Worm (Caenorhabditis elegans) whole organism, young adult: ENCODE data around the gene Y14H12A.1.

Experiments
- B0261.1 ChIP-seq: sonication (generic microtip); optimal IDR thresholded peaks from 2 replicates; lab custom pipeline; 2016; ENCODE audit warnings: mild to moderate bottlenecking, missing genetic modification characterization, moderate library complexity, missing compliant biosample characterization
- T07F8.4 ChIP-seq: sonication (generic microtip); optimal IDR thresholded peaks from 2 replicates; lab custom pipeline; 2016; ENCODE audit warnings: mild to moderate bottlenecking, missing genetic modification characterization, moderate library complexity, missing compliant biosample characterization
- Y53G8AR.9 ChIP-seq: fragments of 200-800 bp; sonication (Bioruptor generic); conservative IDR thresholded peaks from 2 replicates; pipeline ENCODE4 v1.3.6; 2022; ENCODE audit warnings: missing genetic modification reagents, missing genetic modification characterization, missing compliant biosample characterization
- aptf-2 ChIP-seq: fragments of 200-800 bp; sonication (Bioruptor generic); conservative IDR thresholded peaks from 2 replicates; pipeline ENCODE4 v1.3.6; 2022; ENCODE audit warnings: missing genetic modification reagents, missing genetic modification characterization, missing compliant biosample characterization
- ceh-27 ChIP-seq: fragments of 200-800 bp; sonication (Bioruptor generic); optimal IDR thresholded peaks from 2 replicates; lab custom pipeline; 2018; ENCODE audit warnings: mild to moderate bottlenecking, missing genetic modification characterization, moderate library complexity, missing compliant biosample characterization
- ceh-91 ChIP-seq: fragments of 200-800 bp; sonication (Bioruptor generic); IDR thresholded peaks from 2 replicates; pipeline ENCODE4 v1.3.6; 2022; ENCODE audit warnings: missing genetic modification reagents, missing genetic modification characterization, missing compliant biosample characterization
- dox-1 ChIP-seq: fragments of 200-800 bp; sonication (Bioruptor generic); IDR thresholded peaks from 2 replicates; pipeline ENCODE4 v1.3.6; 2022; ENCODE audit warnings: missing genetic modification reagents, missing genetic modification characterization, missing compliant biosample characterization
- mcd-1 ChIP-seq: fragments of 200-800 bp; sonication (Bioruptor generic); IDR thresholded peaks from 2 replicates; pipeline ENCODE4 v1.3.6; 2022; ENCODE audit warnings: missing genetic modification reagents, missing genetic modification characterization, missing compliant biosample characterization
- snpc-1.1 ChIP-seq: sonication (generic microtip); optimal IDR thresholded peaks from 2 replicates; lab custom pipeline; 2017; ENCODE audit warnings: missing genetic modification characterization, mild to moderate bottlenecking, missing compliant biosample characterization, antibody characterized with exemption, moderate library complexity, missing genotype, missing genetic modification reagents; ENCODE audit not compliant: insufficient read depth

DNA sequence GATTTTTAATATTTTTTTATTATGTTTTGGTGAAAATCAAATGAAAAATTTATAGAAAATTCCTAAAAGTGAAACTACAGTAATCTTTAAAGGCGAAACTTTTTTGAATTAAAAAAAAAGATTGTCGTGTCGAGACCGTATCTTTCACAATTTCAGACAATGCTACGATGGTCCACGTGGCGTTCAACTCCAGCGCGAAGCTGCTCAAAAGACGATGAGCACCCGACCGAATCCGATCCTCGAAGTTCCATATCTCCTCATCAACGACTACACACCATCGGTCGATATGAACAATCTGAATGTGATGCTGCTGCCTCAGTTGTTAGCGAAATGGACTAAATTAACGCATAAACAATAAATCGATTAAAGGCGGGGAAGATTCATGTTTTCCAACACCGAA lies 49.7 kb downstream of the Y14H12A.1 start:
- TF ChIP-seq B0261.1 (tag; lab: Kevin White, UChicago) = no peak
- no peak for TF ChIP-seq ceh-91 (GFP tag; lab: Robert Waterston, UW)
- no peak for TF ChIP-seq dox-1 (GFP tag; lab: Robert Waterston, UW)
- TF ChIP-seq mcd-1 (GFP tag; lab: Robert Waterston, UW) = no peak; the same call in 1 of the 2 replicates
- TF ChIP-seq T07F8.4 (tag; lab: Kevin White, UChicago) = no peak
- 0 out of 2 replicates have a peak, but pooled peaks have one; percentile 74 for TF ChIP-seq Y53G8AR.9 (GFP tag; lab: Robert Waterston, UW)
- TF ChIP-seq snpc-1.1 = no peak
- no peak for TF ChIP-seq aptf-2 (GFP tag; lab: Robert Waterston, UW)
- TF ChIP-seq ceh-27 (GFP tag; lab: Kevin White, UChicago) = no peak
